Fruit fly (Drosophila melanogaster) whole organism, embryonic: ENCODE data around the gene CG4950.

Experiments used
- Antp ChIP-seq: fragments of 200-800 bp; sonication (Bioruptor generic); optimal IDR thresholded peaks from 3 replicates; lab custom pipeline; 2016; ENCODE audit warnings: missing biosample characterization, missing genetic modification characterization
- Atf6 ChIP-seq: fragments of 200-800 bp; sonication (Bioruptor generic); IDR thresholded peaks from 2 replicates; pipeline ENCODE4 v1.3.6; 2022; ENCODE audit warnings: missing biosample characterization, missing genetic modification characterization
- Blimp-1 ChIP-seq: fragments of 200-800 bp; sonication (Bioruptor generic); optimal IDR thresholded peaks from 3 replicates; lab custom pipeline; 2018; ENCODE audit warnings: missing biosample characterization, missing genetic modification characterization, mild to moderate bottlenecking, moderate library complexity, missing genetic modification reagents
- CG11504 ChIP-seq: fragments of 200-800 bp; sonication (Bioruptor generic); optimal IDR thresholded peaks from 3 replicates; lab custom pipeline; 2019; ENCODE audit warnings: missing biosample characterization, mild to moderate bottlenecking, missing genetic modification characterization, moderate library complexity
- CG12299 ChIP-seq: fragments of 200-800 bp; sonication (Bioruptor generic); optimal IDR thresholded peaks from 2 replicates; lab custom pipeline; 2018; ENCODE audit warnings: missing biosample characterization, mild to moderate bottlenecking, missing genetic modification characterization
- CG13424 ChIP-seq: fragments of 200-800 bp; sonication (Bioruptor generic); optimal IDR thresholded peaks from 2 replicates; lab custom pipeline; 2019; ENCODE audit warnings: missing biosample characterization, mild to moderate bottlenecking, missing genetic modification characterization, moderate library complexity
- CG14441 ChIP-seq: fragments of 200-800 bp; sonication (Bioruptor generic); IDR thresholded peaks from 2 replicates; pipeline ENCODE4 v1.3.6; 2022; ENCODE audit warnings: missing biosample characterization, missing genetic modification characterization
- CG15269 ChIP-seq: fragments of 200-800 bp; sonication (Bioruptor generic); optimal IDR thresholded peaks from 2 replicates; lab custom pipeline; 2018; ENCODE audit warnings: missing biosample characterization, mild to moderate bottlenecking, missing genetic modification characterization, moderate library complexity
- CG17359 ChIP-seq: fragments of 200-800 bp; sonication (Bioruptor generic); optimal IDR thresholded peaks from 3 replicates; lab custom pipeline; 2018; ENCODE audit warnings: missing biosample characterization, mild to moderate bottlenecking, missing genetic modification characterization, moderate library complexity
- CG2120 ChIP-seq: fragments of 200-800 bp; sonication (Bioruptor generic); optimal IDR thresholded peaks from 3 replicates; lab custom pipeline; 2016; ENCODE audit warnings: missing biosample characterization, missing genetic modification characterization
- CG2678 ChIP-seq: fragments of 200-800 bp; sonication (Bioruptor generic); optimal IDR thresholded peaks from 3 replicates; lab custom pipeline; 2019; ENCODE audit warnings: missing biosample characterization, mild to moderate bottlenecking, missing genetic modification characterization, moderate library complexity
- CG2875 ChIP-seq: fragments of 200-800 bp; sonication (Bioruptor generic); optimal IDR thresholded peaks from 2 replicates; lab custom pipeline; 2017; ENCODE audit warnings: missing biosample characterization, mild to moderate bottlenecking, missing genetic modification characterization, missing genetic modification reagents
- CG30403 ChIP-seq: fragments of 200-800 bp; sonication (Bioruptor generic); optimal IDR thresholded peaks from 3 replicates; lab custom pipeline; 2016; ENCODE audit warnings: missing biosample characterization, missing genetic modification characterization
- CG31441 ChIP-seq: fragments of 200-800 bp; sonication (Bioruptor generic); IDR thresholded peaks from 2 replicates; pipeline ENCODE4 v1.3.6; 2022; ENCODE audit warnings: missing biosample characterization, missing genetic modification characterization
- CG3838 ChIP-seq: fragments of 200-800 bp; sonication (Bioruptor generic); optimal IDR thresholded peaks from 3 replicates; lab custom pipeline; 2016; ENCODE audit warnings: missing biosample characterization, missing genetic modification characterization
- CG6683 ChIP-seq: fragments of 200-800 bp; sonication (Bioruptor generic); optimal IDR thresholded peaks from 2 replicates; lab custom pipeline; 2017; ENCODE audit warnings: missing biosample characterization, mild to moderate bottlenecking, missing genetic modification characterization, missing genetic modification reagents
- CG7839 ChIP-seq: fragments of 200-800 bp; sonication (Bioruptor generic); optimal IDR thresholded peaks from 3 replicates; lab custom pipeline; 2018; ENCODE audit warnings: missing biosample characterization, mild to moderate bottlenecking, missing genetic modification characterization, moderate library complexity
- Camta ChIP-seq: fragments of 200-800 bp; sonication (Bioruptor generic); optimal IDR thresholded peaks from 2 replicates; lab custom pipeline; 2016; ENCODE audit warnings: missing biosample characterization, missing genetic modification characterization
- CoRest ChIP-seq: fragments of 200-800 bp; sonication (Bioruptor generic); optimal IDR thresholded peaks from 3 replicates; lab custom pipeline; 2018; ENCODE audit warnings: missing biosample characterization, mild to moderate bottlenecking, missing genetic modification characterization, moderate library complexity
- D19A ChIP-seq: fragments of 200-800 bp; optimal IDR thresholded peaks from 3 replicates; lab custom pipeline; 2019; ENCODE audit warnings: missing biosample characterization, mild to moderate bottlenecking, missing genetic modification characterization, moderate library complexity
- Eip74EF ChIP-seq, 2 experiments: fragments of 200-800 bp in 1 of 2; fragments of >200 bp in 1 of 2; sonication (Bioruptor generic) in 1 of 2; optimal IDR thresholded peaks; 2 replicates each; lab custom pipeline; 2017 to 2019; ENCODE audit warnings: missing biosample characterization in 2 of 2, missing genetic modification characterization in 2 of 2, mild to moderate bottlenecking in 1 of 2, moderate library complexity in 1 of 2
- Fer1 ChIP-seq: fragments of 200-800 bp; sonication (Bioruptor generic); optimal IDR thresholded peaks from 2 replicates; lab custom pipeline; 2017; ENCODE audit warnings: missing biosample characterization, mild to moderate bottlenecking, missing genetic modification characterization
- H2.0 ChIP-seq: fragments of 200-800 bp; sonication (Bioruptor generic); IDR thresholded peaks from 2 replicates; pipeline ENCODE4 v1.3.6; 2022; ENCODE audit warnings: missing biosample characterization, missing genetic modification characterization
- HLH4C ChIP-seq: fragments of 200-800 bp; sonication (Bioruptor generic); IDR thresholded peaks from 3 replicates; pipeline ENCODE4 v1.3.6; 2022; ENCODE audit warnings: missing biosample characterization, missing genetic modification characterization; ENCODE audit not compliant: partially characterized antibody
- Hr51 ChIP-seq, 2 experiments: fragments of 200-800 bp; sonication (Bioruptor generic); optimal IDR thresholded peaks; 2 replicates in 1 of 2; 3 replicates in 1 of 2; lab custom pipeline; 2016 to 2018; ENCODE audit warnings: missing biosample characterization in 2 of 2, missing genetic modification characterization in 2 of 2, mild to moderate bottlenecking in 1 of 2, moderate library complexity in 1 of 2
- Mrtf ChIP-seq: fragments of 200-800 bp; sonication (Bioruptor generic); IDR thresholded peaks from 3 replicates; pipeline ENCODE4 v1.3.6; 2022; ENCODE audit warnings: missing biosample characterization, missing genetic modification characterization
- NFAT ChIP-seq: fragments of 200-800 bp; sonication (Bioruptor generic); IDR thresholded peaks from 2 replicates; pipeline ENCODE4 v1.3.6; 2022; ENCODE audit warnings: missing biosample characterization, missing genetic modification characterization
- NfI ChIP-seq: fragments of 200-800 bp; sonication (Bioruptor generic); optimal IDR thresholded peaks from 3 replicates; lab custom pipeline; 2018; ENCODE audit warnings: missing biosample characterization, mild to moderate bottlenecking, missing genetic modification characterization, moderate library complexity
- Ptx1 ChIP-seq: fragments of 200-800 bp; sonication (Bioruptor generic); IDR thresholded peaks from 2 replicates; pipeline ENCODE4 v1.3.6; 2022; ENCODE audit warnings: missing biosample characterization, missing genetic modification characterization
- cad ChIP-seq: fragments of >200 bp; optimal IDR thresholded peaks from 2 replicates; lab custom pipeline; 2017; ENCODE audit warnings: missing biosample characterization, missing genetic modification characterization
- ci ChIP-seq: fragments of 200-800 bp; sonication (Bioruptor generic); IDR thresholded peaks from 3 replicates; pipeline ENCODE4 v1.3.6; 2022; ENCODE audit warnings: missing biosample characterization, missing genetic modification characterization
- crc ChIP-seq: fragments of 200-800 bp; sonication (Bioruptor generic); optimal IDR thresholded peaks from 2 replicates; lab custom pipeline; 2016; ENCODE audit warnings: missing biosample characterization, missing genetic modification characterization
- danr ChIP-seq: fragments of 200-800 bp; sonication (Bioruptor generic); IDR thresholded peaks from 2 replicates; pipeline ENCODE4 v1.3.6; 2022; ENCODE audit warnings: missing biosample characterization, missing genetic modification characterization
- fru ChIP-seq: fragments of >200 bp; optimal IDR thresholded peaks from 2 replicates; lab custom pipeline; 2017
- gem ChIP-seq: fragments of 200-800 bp; sonication (Bioruptor generic); optimal IDR thresholded peaks from 2 replicates; lab custom pipeline; 2019; ENCODE audit warnings: missing biosample characterization, mild to moderate bottlenecking, missing genetic modification characterization, moderate library complexity
- hkb ChIP-seq, 2 experiments: fragments of 200-800 bp in 1 of 2; fragments of >200 bp in 1 of 2; sonication (Bioruptor generic) in 1 of 2; IDR thresholded peaks in 1 of 2; optimal IDR thresholded peaks in 1 of 2; 2 replicates each; pipeline versions ENCODE4 v1.3.6 to Lab custom; 2017 to 2022; ENCODE audit warnings: missing biosample characterization in 1 of 2, missing genetic modification characterization in 1 of 2
- inv ChIP-seq: fragments of 200-800 bp; sonication (Bioruptor generic); IDR thresholded peaks from 2 replicates; pipeline ENCODE4 v1.3.6; 2022; ENCODE audit warnings: missing biosample characterization, missing genetic modification characterization; ENCODE audit not compliant: partially characterized antibody
- oc ChIP-seq: fragments of 200-800 bp; sonication (Bioruptor generic); optimal IDR thresholded peaks from 2 replicates; lab custom pipeline; 2018; ENCODE audit warnings: missing biosample characterization, mild to moderate bottlenecking, missing genetic modification characterization, moderate library complexity
- repo ChIP-seq: fragments of 200-800 bp; sonication (Bioruptor generic); optimal IDR thresholded peaks from 2 replicates; lab custom pipeline; 2016; ENCODE audit warnings: missing biosample characterization, missing genetic modification characterization
- tgo ChIP-seq: fragments of 200-800 bp; sonication (Bioruptor generic); IDR thresholded peaks from 3 replicates; pipeline ENCODE4 v1.3.6; 2022; ENCODE audit warnings: missing biosample characterization, missing genetic modification characterization
- ttk ChIP-seq: fragments of 200-800 bp; sonication (Bioruptor generic); IDR thresholded peaks from 2 replicates; pipeline ENCODE4 v2.1.2; 2022; ENCODE audit warnings: missing biosample characterization, missing genetic modification characterization
- unpg ChIP-seq: fragments of 200-800 bp; sonication (Bioruptor generic); optimal IDR thresholded peaks from 3 replicates; lab custom pipeline; 2018; ENCODE audit warnings: missing biosample characterization, mild to moderate bottlenecking, missing genetic modification characterization, moderate library complexity
- vfl ChIP-seq: fragments of 200-800 bp; sonication (Bioruptor generic); optimal IDR thresholded peaks from 2 replicates; lab custom pipeline; 2016; ENCODE audit warnings: missing biosample characterization, missing genetic modification characterization

Gene CG4950

dm6 chr3L:16305820-16306650 is 38.1 kb upstream of the CG4950 start, which contains the start of the genes CG13043 and CG13063 (continued):
- TF ChIP-seq cad: no peak
- TF ChIP-seq ci (GFP tag; lab: Robert Waterston, UW): 0 out of 3 replicates have a peak, but pooled peaks have one; percentile 32
- TF ChIP-seq gem (tag; lab: Kevin White, UChicago): peak; percentile 59
- peak; percentile 34 for TF ChIP-seq CG13424 (tag; lab: Kevin White, UChicago)
- peak; percentile 7 for TF ChIP-seq oc (tag; lab: Kevin White, UChicago)
- TF ChIP-seq unpg (GFP tag; lab: Kevin White, UChicago): peak; percentile 42
- peak; percentile 35; the same call in 1 of the 2 replicates for TF ChIP-seq Ptx1
- peak; percentile 15; the same call in 1 of the 2 replicates for TF ChIP-seq Atf6 (GFP tag; lab: Robert Waterston, UW)
- TF ChIP-seq CG30403 (GFP tag; lab: Kevin White, UChicago): no peak
- peak; percentile 7 for TF ChIP-seq CoRest (tag; lab: Kevin White, UChicago)
- 0 out of 2 replicates have a peak, but pooled peaks have one; percentile 27 for TF ChIP-seq CG14441 (GFP tag; lab: Robert Waterston, UW)
- no peak for TF ChIP-seq vfl (GFP tag; lab: Kevin White, UChicago)
- TF ChIP-seq CG15269 (tag; lab: Kevin White, UChicago): peak; percentile 41
- TF ChIP-seq CG2875 (GFP tag; lab: Kevin White, UChicago): no peak
- TF ChIP-seq CG11504 (tag; lab: Kevin White, UChicago): peak; percentile 59
- TF ChIP-seq tgo (GFP tag; lab: Robert Waterston, UW): no peak
- peak; percentile 26 for TF ChIP-seq CG7839 (tag; lab: Kevin White, UChicago)
- 0 out of 2 replicates have a peak, but pooled peaks have one; percentile 23 for TF ChIP-seq CG31441 (GFP tag; lab: Robert Waterston, UW)
- TF ChIP-seq Eip74EF (GFP tag; optimal IDR thresholded peaks at IDR 0.05; lab: Kevin White, UChicago): peak in 1 of 2 experiments; percentile 5
- TF ChIP-seq Blimp-1 (GFP tag; lab: Kevin White, UChicago): peak; percentile 27
- TF ChIP-seq hkb (optimal IDR thresholded peaks at IDR 0.05; lab: Kevin White, UChicago): no peak
- 0 out of 2 replicates have a peak, but pooled peaks have one; percentile 25 for TF ChIP-seq hkb (GFP tag; IDR thresholded peaks at IDR 0.05; lab: Robert Waterston, UW)
- TF ChIP-seq CG12299: no peak
- TF ChIP-seq CG2678: peak; percentile 42
- no peak for TF ChIP-seq NfI (GFP tag; lab: Kevin White, UChicago)
- peak in 1 of 2 experiments; percentile 37 for TF ChIP-seq Hr51 (GFP tag; optimal IDR thresholded peaks at IDR 0.05; lab: Kevin White, UChicago)
- TF ChIP-seq CG17359 (tag; lab: Kevin White, UChicago): no peak
- TF ChIP-seq HLH4C: no peak
- TF ChIP-seq H2.0 (GFP tag; lab: Robert Waterston, UW): 0 out of 2 replicates have a peak, but pooled peaks have one; percentile 17
- TF ChIP-seq ttk (GFP tag; lab: Robert Waterston, UW): no peak

- TF ChIP-seq inv (GFP tag; lab: Robert Waterston, UW): no peak
- TF ChIP-seq Fer1: no peak
- TF ChIP-seq CG2120 (GFP tag; lab: Kevin White, UChicago): no peak
- TF ChIP-seq CG6683: no peak
- no peak for TF ChIP-seq fru
- no peak for TF ChIP-seq CG3838 (GFP tag; lab: Kevin White, UChicago)
- TF ChIP-seq Camta: no peak
- no peak for TF ChIP-seq NFAT (GFP tag; lab: Robert Waterston, UW)
- TF ChIP-seq crc (GFP tag; lab: Kevin White, UChicago): no peak
- TF ChIP-seq ci (GFP tag; lab: Robert Waterston, UW): no peak
- no peak for TF ChIP-seq D19A (tag; lab: Kevin White, UChicago)
- no peak for TF ChIP-seq Mrtf
- TF ChIP-seq Blimp-1 (GFP tag; lab: Kevin White, UChicago): no peak
- no peak for TF ChIP-seq danr (GFP tag; lab: Robert Waterston, UW)
- TF ChIP-seq repo (GFP tag; lab: Kevin White, UChicago): no peak
- no peak for TF ChIP-seq Antp (GFP tag; lab: Kevin White, UChicago)
Observed at dm6 chr3L:16303982-16304381, 36.0 kb upstream of the CG4950 start, which contains the start of gene CG43249. Gene CG43249, plus strand, starts transcription at chr3L:16304282.
